Worm (Caenorhabditis elegans) whole organism, L1 larva: Measurements from ENCODE around the gene K08H10.6.

ENCODE experiments used
- C04F5.9 ChIP-seq: sonication (generic microtip); optimal IDR thresholded peaks from 2 replicates; lab custom pipeline; 2016; ENCODE audit warnings: missing genetic modification characterization, missing compliant biosample characterization
- C16A3.4 ChIP-seq: fragments of 150-350 bp; optimal IDR thresholded peaks from 2 replicates; lab custom pipeline; 2014; ENCODE audit warnings: missing biosample characterization, missing genetic modification characterization
- Y116A8C.19 ChIP-seq: sonication (generic microtip); optimal IDR thresholded peaks from 2 replicates; lab custom pipeline; 2016; ENCODE audit warnings: missing compliant biosample characterization, missing genetic modification characterization, borderline replicate concordance
- aha-1 ChIP-seq: fragments of 150-350 bp; optimal IDR thresholded peaks from 2 replicates; lab custom pipeline; 2014; ENCODE audit warnings: missing biosample characterization, missing genetic modification characterization
- alr-1 ChIP-seq: fragments of 200-800 bp; sonication (Bioruptor generic); optimal IDR thresholded peaks from 2 replicates; lab custom pipeline; 2018; ENCODE audit warnings: borderline replicate concordance, mild to moderate bottlenecking, missing genetic modification characterization, missing compliant biosample characterization
- aly-2 ChIP-seq: fragments of 150-350 bp; optimal IDR thresholded peaks from 2 replicates; lab custom pipeline; 2014; ENCODE audit warnings: missing biosample characterization, missing genetic modification characterization
- ama-1 ChIP-seq: fragments of 150-350 bp; optimal IDR thresholded peaks from 2 replicates; lab custom pipeline; 2014
- blmp-1 ChIP-seq: fragments of 150-350 bp; optimal IDR thresholded peaks from 2 replicates; lab custom pipeline; 2014; ENCODE audit warnings: missing biosample characterization, missing genetic modification characterization
- ceh-63 ChIP-seq: fragments of 200-800 bp; sonication (Bioruptor generic); optimal IDR thresholded peaks from 2 replicates; lab custom pipeline; 2018; ENCODE audit warnings: mild to moderate bottlenecking, missing genetic modification characterization, missing compliant biosample characterization
- ceh-82 ChIP-seq, 3 experiments: fragments of 150-350 bp in 1 of 3; sonication (generic microtip) in 2 of 3; optimal IDR thresholded peaks; 2 replicates each; lab custom pipeline; 2014 to 2017; ENCODE audit warnings: missing biosample characterization in 3 of 3, missing genetic modification characterization in 3 of 3
- ceh-90 ChIP-seq: sonication (generic microtip); optimal IDR thresholded peaks from 2 replicates; lab custom pipeline; 2016; ENCODE audit warnings: missing genetic modification characterization, missing compliant biosample characterization
- ces-1 ChIP-seq: fragments of 150-350 bp; optimal IDR thresholded peaks from 2 replicates; lab custom pipeline; 2014; ENCODE audit warnings: missing biosample characterization, missing genetic modification reagents, missing genetic modification characterization
- dpl-1 ChIP-seq, 3 experiments: fragments of 150-350 bp in 2 of 3; sonication (generic microtip) in 1 of 3; optimal IDR thresholded peaks; 2 replicates each; lab custom pipeline; 2014 to 2017; ENCODE audit warnings: missing biosample characterization in 3 of 3, missing genetic modification characterization in 3 of 3, missing genetic modification reagents in 3 of 3
- elt-2 ChIP-seq: sonication (generic microtip); optimal IDR thresholded peaks from 2 replicates; lab custom pipeline; 2016; ENCODE audit warnings: missing genetic modification characterization, mild to moderate bottlenecking, inconsistent platforms, missing compliant biosample characterization, missing genetic modification reagents
- ets-5 ChIP-seq: fragments of 200-800 bp; sonication (Bioruptor generic); IDR thresholded peaks from 2 replicates; pipeline ENCODE4 v1.3.6; 2022; ENCODE audit warnings: missing genetic modification characterization, missing compliant biosample characterization
- fkh-4 ChIP-seq: sonication (generic microtip); optimal IDR thresholded peaks from 2 replicates; lab custom pipeline; 2016; ENCODE audit warnings: missing compliant biosample characterization, missing genetic modification characterization, borderline replicate concordance
- fos-1 ChIP-seq: fragments of 150-350 bp; optimal IDR thresholded peaks from 2 replicates; lab custom pipeline; 2014; ENCODE audit warnings: missing biosample characterization, missing genetic modification characterization
- grh-1 ChIP-seq: fragments of 200-800 bp; sonication (Bioruptor generic); IDR thresholded peaks from 2 replicates; pipeline ENCODE4 v1.3.6; 2022; ENCODE audit warnings: missing genetic modification reagents, missing genetic modification characterization, missing compliant biosample characterization
- hlh-17 ChIP-seq: fragments of 200-800 bp; sonication (Bioruptor generic); optimal IDR thresholded peaks from 2 replicates; lab custom pipeline; 2018; ENCODE audit warnings: missing genetic modification characterization, mild to moderate bottlenecking, missing compliant biosample characterization, moderate library complexity, borderline replicate concordance
- hlh-4 ChIP-seq: sonication (generic microtip); optimal IDR thresholded peaks from 2 replicates; lab custom pipeline; 2016; ENCODE audit warnings: mild to moderate bottlenecking, missing genetic modification characterization, missing compliant biosample characterization
- hpl-2 ChIP-seq: fragments of 150-350 bp; optimal IDR thresholded peaks from 2 replicates; lab custom pipeline; 2014; ENCODE audit warnings: missing biosample characterization, missing genetic modification reagents, missing genetic modification characterization
- jun-1 ChIP-seq: fragments of 150-350 bp; optimal IDR thresholded peaks from 2 replicates; lab custom pipeline; 2014; ENCODE audit warnings: missing biosample characterization, missing genetic modification reagents, missing genetic modification characterization
- lin-13 ChIP-seq: fragments of 150-350 bp; optimal IDR thresholded peaks from 2 replicates; lab custom pipeline; 2014; ENCODE audit warnings: missing biosample characterization, missing genetic modification reagents, missing genetic modification characterization
- lin-14 ChIP-seq: fragments of 200-800 bp; sonication (Bioruptor generic); optimal IDR thresholded peaks from 2 replicates; lab custom pipeline; 2018; ENCODE audit warnings: mild to moderate bottlenecking, missing genetic modification characterization, moderate library complexity, missing compliant biosample characterization
- lin-15B ChIP-seq: fragments of 150-350 bp; sonication (generic microtip); optimal IDR thresholded peaks from 3 replicates; lab custom pipeline; 2014; ENCODE audit warnings: missing biosample characterization, missing genetic modification characterization
- lin-35 ChIP-seq, 2 experiments: fragments of 150-350 bp; optimal IDR thresholded peaks; 2 replicates each; lab custom pipeline; 2014; ENCODE audit warnings: missing biosample characterization in 2 of 2, missing genetic modification characterization in 2 of 2, missing genetic modification reagents in 2 of 2
- lin-39 ChIP-seq: fragments of 150-350 bp; optimal IDR thresholded peaks from 2 replicates; lab custom pipeline; 2014; ENCODE audit warnings: missing biosample characterization, missing genetic modification reagents, missing genetic modification characterization
- lir-3 ChIP-seq: sonication (generic microtip); optimal IDR thresholded peaks from 2 replicates; lab custom pipeline; 2016; ENCODE audit warnings: mild to moderate bottlenecking, missing genetic modification characterization, moderate library complexity, missing compliant biosample characterization; ENCODE audit not compliant: poor library complexity
- mef-2 ChIP-seq: fragments of 150-350 bp; optimal IDR thresholded peaks from 2 replicates; lab custom pipeline; 2014; ENCODE audit warnings: missing biosample characterization, missing genetic modification characterization
- nhr-12 ChIP-seq: sonication (generic microtip); optimal IDR thresholded peaks from 2 replicates; lab custom pipeline; 2017; ENCODE audit warnings: missing biosample characterization, missing genetic modification characterization
- nhr-19 ChIP-seq: fragments of 200-800 bp; sonication (Bioruptor generic); conservative IDR thresholded peaks from 2 replicates; pipeline ENCODE4 v1.3.6; 2022; ENCODE audit warnings: missing genetic modification characterization, missing compliant biosample characterization
- nhr-20 ChIP-seq: sonication (generic microtip); optimal IDR thresholded peaks from 2 replicates; lab custom pipeline; 2016; ENCODE audit warnings: mild to moderate bottlenecking, missing genetic modification characterization, missing compliant biosample characterization
- nhr-28 ChIP-seq: fragments of 150-350 bp; optimal IDR thresholded peaks from 2 replicates; lab custom pipeline; 2014; ENCODE audit warnings: missing biosample characterization, missing genetic modification characterization
- nhr-47 ChIP-seq: sonication (generic microtip); optimal IDR thresholded peaks from 2 replicates; lab custom pipeline; 2016; ENCODE audit warnings: mild to moderate bottlenecking, missing genetic modification characterization, moderate library complexity, missing compliant biosample characterization
- nhr-71 ChIP-seq: sonication (generic microtip); optimal IDR thresholded peaks from 2 replicates; lab custom pipeline; 2016; ENCODE audit warnings: mild to moderate bottlenecking, missing genetic modification characterization, moderate library complexity, missing compliant biosample characterization
- nhr-76 ChIP-seq: sonication (generic microtip); optimal IDR thresholded peaks from 2 replicates; lab custom pipeline; 2017; ENCODE audit warnings: missing biosample characterization, missing genetic modification characterization
- nhr-77 ChIP-seq: fragments of 150-350 bp; optimal IDR thresholded peaks from 2 replicates; lab custom pipeline; 2014; ENCODE audit warnings: missing biosample characterization, missing genetic modification characterization
- nhr-85 ChIP-seq: sonication (generic microtip); peaks from one replicate; lab custom pipeline; 2016; ENCODE audit warnings: missing genetic modification characterization, inconsistent platforms, missing compliant biosample characterization
- pag-3 ChIP-seq: sonication (generic microtip); optimal IDR thresholded peaks from 2 replicates; lab custom pipeline; 2017; ENCODE audit warnings: missing genetic modification characterization, mild to moderate bottlenecking, missing compliant biosample characterization, antibody characterized with exemption, borderline replicate concordance; ENCODE audit not compliant: insufficient read depth
- pax-3 ChIP-seq: fragments of 200-800 bp; sonication (Bioruptor generic); optimal IDR thresholded peaks from 2 replicates; lab custom pipeline; 2018; ENCODE audit warnings: mild to moderate bottlenecking, missing genetic modification characterization, moderate library complexity, missing compliant biosample characterization
- skn-1 ChIP-seq: fragments of 150-350 bp; optimal IDR thresholded peaks from 2 replicates; lab custom pipeline; 2014; ENCODE audit warnings: missing biosample characterization, missing genetic modification characterization
- sox-4 ChIP-seq: sonication (generic microtip); optimal IDR thresholded peaks from 2 replicates; lab custom pipeline; 2016; ENCODE audit warnings: missing genetic modification characterization, missing compliant biosample characterization
- sup-37 ChIP-seq: fragments of 200-800 bp; sonication (Bioruptor generic); optimal IDR thresholded peaks from 2 replicates; lab custom pipeline; 2018; ENCODE audit warnings: mild to moderate bottlenecking, missing genetic modification characterization, missing compliant biosample characterization
- tbx-2 ChIP-seq: sonication (generic microtip); optimal IDR thresholded peaks from 2 replicates; lab custom pipeline; 2016; ENCODE audit warnings: missing genetic modification characterization, missing compliant biosample characterization
- unc-62 ChIP-seq: fragments of 150-350 bp; optimal IDR thresholded peaks from 2 replicates; lab custom pipeline; 2014; ENCODE audit warnings: missing biosample characterization, missing genetic modification reagents, missing genetic modification characterization
- unc-98 ChIP-seq: fragments of 200-800 bp; sonication (Bioruptor generic); IDR thresholded peaks from 2 replicates; pipeline ENCODE4 v1.3.6; 2022; ENCODE audit warnings: missing genetic modification characterization, missing compliant biosample characterization
- xbp-1 ChIP-seq: sonication (generic microtip); optimal IDR thresholded peaks from 2 replicates; lab custom pipeline; 2016; ENCODE audit warnings: missing genetic modification characterization, missing compliant biosample characterization
- zip-4 ChIP-seq: fragments of 200-800 bp; sonication (Bioruptor generic); optimal IDR thresholded peaks from 2 replicates; lab custom pipeline; 2018; ENCODE audit warnings: mild to moderate bottlenecking, missing genetic modification characterization, moderate library complexity, missing compliant biosample characterization
- ztf-11 ChIP-seq, 2 experiments: sonication (generic microtip); optimal IDR thresholded peaks; 2 replicates each; lab custom pipeline; 2016 to 2017; ENCODE audit warnings: missing genetic modification characterization in 2 of 2, missing biosample characterization in 1 of 2, missing compliant biosample characterization in 1 of 2

Gene K08H10.6

ce11 chrV:9970119-9970518 is 25.6 kb downstream of the K08H10.6 start (continued):
- TF ChIP-seq ama-1 (no peak), mef-2 (tag; lab: Kevin White, UChicago) (no peak), nhr-71 (tag; lab: Kevin White, UChicago) (peak; percentile 75), nhr-19 (peak; percentile 64), xbp-1 (peak; percentile 54), sox-4 (tag; lab: Kevin White, UChicago) (no peak), nhr-85 (tag; lab: Kevin White, UChicago) (no peak), nhr-76 (tag; lab: Kevin White, UChicago) (no peak), jun-1 (tag; lab: Kevin White, UChicago) (peak; percentile 4), elt-2 (tag; lab: Kevin White, UChicago) (no peak), pax-3 (tag; lab: Kevin White, UChicago) (peak; percentile 47), sup-37 (GFP tag; lab: Kevin White, UChicago) (no peak), ztf-11 (tag; optimal IDR thresholded peaks at IDR 0.05; lab: Kevin White, UChicago) (no peak), lin-39 (tag; lab: Kevin White, UChicago) (no peak), nhr-28 (tag; lab: Kevin White, UChicago) (no peak), pag-3 (no peak), alr-1 (tag; lab: Kevin White, UChicago) (no peak), hpl-2 (GFP tag; lab: Kevin White, UChicago) (no peak), ceh-90 (tag; lab: Kevin White, UChicago) (no peak), skn-1 (tag; lab: Kevin White, UChicago) (peak; percentile 76), dpl-1 (GFP tag; optimal IDR thresholded peaks at IDR 0.05; lab: Kevin White, UChicago) (peak in 2 of 3 experiments; percentile 45 to 46), lin-14 (GFP tag; lab: Kevin White, UChicago) (peak; percentile 76), fkh-4 (tag; lab: Kevin White, UChicago) (no peak), nhr-47 (tag; lab: Kevin White, UChicago) (peak; percentile 69), Y116A8C.19 (no peak), lin-13 (GFP tag; lab: Kevin White, UChicago) (no peak), aly-2 (no peak), lir-3 (peak; percentile 52), grh-1 (peak; percentile 31; the same call in 1 of the 2 replicates), lin-15B (tag; lab: Kevin White, UChicago) (peak; percentile 36), nhr-12 (tag; lab: Kevin White, UChicago) (no peak), fos-1 (tag; lab: Kevin White, UChicago) (peak; percentile 15), ceh-82 (tag; optimal IDR thresholded peaks at IDR 0.05; lab: Kevin White, UChicago) (peak; percentile 43 to 76 (median 72)), zip-4 (GFP tag; lab: Kevin White, UChicago) (no peak), ces-1 (GFP tag; lab: Kevin White, UChicago) (no peak), C04F5.9 (peak; percentile 22), ets-5 (GFP tag; lab: Robert Waterston, UW) (no peak), ceh-63 (GFP tag; lab: Kevin White, UChicago) (peak; percentile 24), C16A3.4 (tag; lab: Kevin White, UChicago) (peak; percentile 54), nhr-77 (peak; percentile 65), unc-62 (GFP tag; lab: Kevin White, UChicago) (no peak), tbx-2 (tag; lab: Kevin White, UChicago) (peak; percentile 69), blmp-1 (tag; lab: Kevin White, UChicago) (no peak), unc-98 (GFP tag; lab: Robert Waterston, UW) (no peak), lin-35 (GFP tag; optimal IDR thresholded peaks at IDR 0.05; lab: Kevin White, UChicago) (peak; percentile 45 to 74), hlh-17 (GFP tag; lab: Kevin White, UChicago) (no peak), hlh-4 (tag; lab: Kevin White, UChicago) (no peak), nhr-20 (tag; lab: Kevin White, UChicago) (peak; percentile 72), aha-1 (tag; lab: Kevin White, UChicago) (no peak)
